Fruit fly (Drosophila melanogaster): ENCODE data around the gene dnk.

- no peak for TF ChIP-seq HmgD (GFP tag; optimal IDR thresholded peaks at IDR 0.05)
- TF ChIP-seq CG13296 (GFP tag; optimal IDR thresholded peaks at IDR 0.05), result no peak
- no peak for TF ChIP-seq dmrt11E (tag; optimal IDR thresholded peaks at IDR 0.05)
- TF ChIP-seq kni (GFP tag; optimal IDR thresholded peaks at IDR 0.05), result no peak
- no peak for TF ChIP-seq CG8924 (tag; optimal IDR thresholded peaks at IDR 0.05)
Observed at dm6 chr3R:19024761-19025160, 44.0 kb downstream of the dnk start, which contains the start of gene CG14285.

All from whole organism, embryonic.